Fruit fly (Drosophila melanogaster): Measurements from ENCODE around the gene wnd.

- TF ChIP-seq sage (GFP tag; optimal IDR thresholded peaks at IDR 0.05) (no peak), dl (GFP tag; optimal IDR thresholded peaks at IDR 0.05; ENCODE audit: insufficient read depth in 1 of 2, partially characterized antibody in 2 of 2) (no peak), br (GFP tag; optimal IDR thresholded peaks at IDR 0.05) (no peak), h (GFP tag; optimal IDR thresholded peaks at IDR 0.05) (no peak), Mio (GFP tag; optimal IDR thresholded peaks at IDR 0.05) (no peak), Myc (optimal IDR thresholded peaks at IDR 0.05) (no peak), Sp1 (GFP tag; optimal IDR thresholded peaks at IDR 0.05) (no peak), brk (GFP tag; optimal IDR thresholded peaks at IDR 0.05) (no peak)
These were observed 20.3 kb upstream of the wnd start for dm6 chr3L:19655923-19656322.

Data from whole organism, wandering third instar larva.